Fruit fly (Drosophila melanogaster) whole organism, prepupa: ENCODE data around the gene Mst87F.

Source experiments
- Blimp-1 ChIP-seq: fragments of 200-800 bp; sonication (Bioruptor generic); optimal IDR thresholded peaks from 3 replicates; lab custom pipeline; 2017; ENCODE audit warnings: missing biosample characterization, missing genetic modification characterization, mild to moderate bottlenecking, moderate library complexity, missing genetic modification reagents
- CG10631 ChIP-seq: fragments of 200-800 bp; sonication (Bioruptor generic); optimal IDR thresholded peaks from 2 replicates; lab custom pipeline; 2016; ENCODE audit warnings: missing biosample characterization, missing genetic modification characterization
- CG10669 ChIP-seq: fragments of 200-800 bp; sonication (Bioruptor generic); optimal IDR thresholded peaks from 3 replicates; lab custom pipeline; 2018; ENCODE audit warnings: missing biosample characterization, mild to moderate bottlenecking, missing genetic modification characterization, moderate library complexity
- CG11294 ChIP-seq: fragments of 200-800 bp; sonication (Bioruptor generic); IDR thresholded peaks from 2 replicates; pipeline ENCODE4 v1.3.6; 2022; ENCODE audit warnings: missing biosample characterization, missing genetic modification characterization
- CG11902 ChIP-seq: fragments of 200-800 bp; sonication (Bioruptor generic); optimal IDR thresholded peaks from 3 replicates; lab custom pipeline; 2016; ENCODE audit warnings: missing biosample characterization, missing genetic modification characterization
- CG15336 ChIP-seq: fragments of 200-800 bp; sonication (Bioruptor generic); IDR thresholded peaks from 2 replicates; pipeline ENCODE4 v1.3.6; 2022; ENCODE audit warnings: missing biosample characterization, missing genetic modification characterization
- CG3032 ChIP-seq: fragments of 200-800 bp; optimal IDR thresholded peaks from 2 replicates; lab custom pipeline; 2019; ENCODE audit warnings: missing biosample characterization, mild to moderate bottlenecking, missing genetic modification characterization, moderate library complexity
- CG31627 ChIP-seq: fragments of 200-800 bp; sonication (Bioruptor generic); optimal IDR thresholded peaks from 3 replicates; lab custom pipeline; 2016; ENCODE audit warnings: missing biosample characterization, missing genetic modification characterization
- CG32006 ChIP-seq: fragments of 200-800 bp; sonication (Bioruptor generic); optimal IDR thresholded peaks from 3 replicates; lab custom pipeline; 2017; ENCODE audit warnings: missing biosample characterization, mild to moderate bottlenecking, missing genetic modification characterization
- CG34406 ChIP-seq: fragments of 200-800 bp; sonication (Bioruptor generic); optimal IDR thresholded peaks from 3 replicates; lab custom pipeline; 2016; ENCODE audit warnings: missing biosample characterization, missing genetic modification characterization
- CG3919 ChIP-seq: fragments of 200-800 bp; sonication (Bioruptor generic); optimal IDR thresholded peaks from 3 replicates; lab custom pipeline; 2016; ENCODE audit warnings: missing biosample characterization, missing genetic modification characterization
- CG6163 ChIP-seq: fragments of 200-800 bp; sonication (Bioruptor generic); IDR thresholded peaks from 3 replicates; pipeline ENCODE4 v1.3.6; 2022; ENCODE audit warnings: missing biosample characterization, missing genetic modification characterization
- CG6276 ChIP-seq: fragments of 200-800 bp; sonication (Bioruptor generic); optimal IDR thresholded peaks from 2 replicates; lab custom pipeline; 2017; ENCODE audit warnings: missing biosample characterization, mild to moderate bottlenecking, missing genetic modification characterization
- CG6808 ChIP-seq: fragments of 200-800 bp; sonication (Bioruptor generic); optimal IDR thresholded peaks from 3 replicates; lab custom pipeline; 2017; ENCODE audit warnings: missing biosample characterization, missing genetic modification characterization, mild to moderate bottlenecking, moderate library complexity, missing genetic modification reagents
- CG6854 ChIP-seq: fragments of 200-800 bp; sonication (Bioruptor generic); optimal IDR thresholded peaks from 2 replicates; lab custom pipeline; 2017; ENCODE audit warnings: missing biosample characterization, mild to moderate bottlenecking, missing genetic modification characterization
- CG7368 ChIP-seq: fragments of 200-800 bp; sonication (Bioruptor generic); optimal IDR thresholded peaks from 3 replicates; lab custom pipeline; 2016; ENCODE audit warnings: missing biosample characterization, missing genetic modification characterization
- CG8119 ChIP-seq: fragments of 200-800 bp; sonication (Bioruptor generic); IDR thresholded peaks from 3 replicates; pipeline ENCODE4 v1.3.6; 2022; ENCODE audit warnings: missing biosample characterization, missing genetic modification characterization
- CG8319 ChIP-seq: fragments of 200-800 bp; sonication (Bioruptor generic); optimal IDR thresholded peaks from 3 replicates; lab custom pipeline; 2016; ENCODE audit warnings: missing biosample characterization, missing genetic modification characterization
- CG9139 ChIP-seq: fragments of 200-800 bp; sonication (Bioruptor generic); optimal IDR thresholded peaks from 3 replicates; lab custom pipeline; 2017; ENCODE audit warnings: missing biosample characterization, mild to moderate bottlenecking, missing genetic modification characterization
- Eip75B ChIP-seq: fragments of 200-800 bp; sonication (Bioruptor generic); optimal IDR thresholded peaks from 3 replicates; lab custom pipeline; 2016; ENCODE audit warnings: missing biosample characterization, missing genetic modification characterization
- Eip78C ChIP-seq: fragments of 200-800 bp; sonication (Bioruptor generic); peaks from one replicate; lab custom pipeline; 2016; ENCODE audit warnings: missing biosample characterization, missing genetic modification characterization
- Eip93F ChIP-seq: fragments of 200-800 bp; sonication (Bioruptor generic); optimal IDR thresholded peaks from 2 replicates; lab custom pipeline; 2016; ENCODE audit warnings: missing biosample characterization, mild to moderate bottlenecking, missing genetic modification characterization
- Ets96B ChIP-seq: fragments of 200-800 bp; optimal IDR thresholded peaks from 2 replicates; lab custom pipeline; 2019; ENCODE audit warnings: missing biosample characterization, mild to moderate bottlenecking, missing genetic modification characterization, moderate library complexity
- Gug ChIP-seq: fragments of 200-800 bp; sonication (Bioruptor generic); IDR thresholded peaks from 2 replicates; pipeline ENCODE4 v1.3.6; 2022; ENCODE audit warnings: missing biosample characterization, missing genetic modification characterization
- Hr38 ChIP-seq: sonication (Bioruptor generic); optimal IDR thresholded peaks from 2 replicates; lab custom pipeline; 2016; ENCODE audit warnings: missing biosample characterization, missing genetic modification characterization
- Hr4 ChIP-seq: fragments of 200-800 bp; sonication (Bioruptor generic); optimal IDR thresholded peaks from 3 replicates; lab custom pipeline; 2016; ENCODE audit warnings: missing biosample characterization, missing genetic modification characterization
- Lpt ChIP-seq: fragments of 200-800 bp; sonication (Bioruptor generic); optimal IDR thresholded peaks from 3 replicates; lab custom pipeline; 2016; ENCODE audit warnings: missing biosample characterization, missing genetic modification characterization
- Met ChIP-seq: fragments of 200-800 bp; sonication (Bioruptor generic); optimal IDR thresholded peaks from 3 replicates; lab custom pipeline; 2016; ENCODE audit warnings: missing biosample characterization, missing genetic modification characterization
- OdsH ChIP-seq: fragments of 200-800 bp; sonication (Bioruptor generic); optimal IDR thresholded peaks from 3 replicates; lab custom pipeline; 2016; ENCODE audit warnings: missing biosample characterization, missing genetic modification characterization
- Sox102F ChIP-seq: fragments of 200-800 bp; sonication (Bioruptor generic); optimal IDR thresholded peaks from 2 replicates; lab custom pipeline; 2016; ENCODE audit warnings: missing biosample characterization, mild to moderate bottlenecking, missing genetic modification characterization
- Sox15 ChIP-seq: fragments of 200-800 bp; sonication (Bioruptor generic); optimal IDR thresholded peaks from 3 replicates; lab custom pipeline; 2016; ENCODE audit warnings: missing biosample characterization, missing genetic modification characterization
- achi ChIP-seq: fragments of 200-800 bp; sonication (Bioruptor generic); optimal IDR thresholded peaks from 3 replicates; lab custom pipeline; 2016; ENCODE audit warnings: missing biosample characterization, missing genetic modification characterization
- acj6 ChIP-seq: fragments of 200-800 bp; sonication (Bioruptor generic); optimal IDR thresholded peaks from 3 replicates; lab custom pipeline; 2016; ENCODE audit warnings: missing biosample characterization, missing genetic modification characterization
- cyc ChIP-seq: fragments of 200-800 bp; sonication (Bioruptor generic); optimal IDR thresholded peaks from 3 replicates; lab custom pipeline; 2016; ENCODE audit warnings: missing biosample characterization, missing genetic modification characterization
- dac ChIP-seq: fragments of 200-800 bp; sonication (Bioruptor generic); optimal IDR thresholded peaks from 2 replicates; lab custom pipeline; 2017; ENCODE audit warnings: missing biosample characterization, mild to moderate bottlenecking, missing genetic modification characterization
- dsx ChIP-seq: fragments of 200-800 bp; optimal IDR thresholded peaks from 3 replicates; lab custom pipeline; 2019; ENCODE audit warnings: missing biosample characterization, mild to moderate bottlenecking, missing genetic modification characterization, moderate library complexity; ENCODE audit not compliant: poor library complexity, severe bottlenecking
- eg ChIP-seq: fragments of 200-800 bp; sonication (Bioruptor generic); IDR thresholded peaks from 3 replicates; pipeline ENCODE4 v1.3.6; 2022; ENCODE audit warnings: missing biosample characterization, missing genetic modification characterization
- esn ChIP-seq: fragments of 200-800 bp; sonication (Bioruptor generic); optimal IDR thresholded peaks from 2 replicates; lab custom pipeline; 2016; ENCODE audit warnings: missing biosample characterization, mild to moderate bottlenecking, missing genetic modification characterization, moderate library complexity
- fd59A ChIP-seq: fragments of 200-800 bp; sonication (Bioruptor generic); optimal IDR thresholded peaks from 2 replicates; lab custom pipeline; 2017; ENCODE audit warnings: missing biosample characterization, mild to moderate bottlenecking, missing genetic modification characterization, missing genetic modification reagents
- fd85E ChIP-seq: fragments of 200-800 bp; sonication (Bioruptor generic); optimal IDR thresholded peaks from 3 replicates; lab custom pipeline; 2016; ENCODE audit warnings: missing biosample characterization, missing genetic modification characterization
- fkh ChIP-seq: fragments of 200-800 bp; sonication (Bioruptor generic); optimal IDR thresholded peaks from 3 replicates; lab custom pipeline; 2017; ENCODE audit warnings: missing biosample characterization, mild to moderate bottlenecking, missing genetic modification characterization, moderate library complexity
- net ChIP-seq: fragments of 200-800 bp; sonication (Bioruptor generic); optimal IDR thresholded peaks from 3 replicates; lab custom pipeline; 2016; ENCODE audit warnings: missing biosample characterization, missing genetic modification characterization
- pdm3 ChIP-seq: fragments of 200-800 bp; sonication (Bioruptor generic); optimal IDR thresholded peaks from 3 replicates; lab custom pipeline; 2016; ENCODE audit warnings: missing biosample characterization, missing genetic modification characterization
- salr ChIP-seq, 2 experiments: fragments of 200-800 bp; sonication (Bioruptor generic); optimal IDR thresholded peaks; 3 replicates each; lab custom pipeline; 2016 to 2018; ENCODE audit warnings: missing biosample characterization in 2 of 2, missing genetic modification characterization in 2 of 2, mild to moderate bottlenecking in 1 of 2
- ss ChIP-seq, 2 experiments: fragments of 200-800 bp; sonication (Bioruptor generic); optimal IDR thresholded peaks; 2 replicates in 1 of 2; 3 replicates in 1 of 2; lab custom pipeline; 2017 to 2018; ENCODE audit warnings: mild to moderate bottlenecking in 2 of 2, missing biosample characterization in 2 of 2, missing genetic modification characterization in 2 of 2, moderate library complexity in 1 of 2
- topi ChIP-seq: fragments of 200-800 bp; sonication (Bioruptor generic); optimal IDR thresholded peaks from 3 replicates; lab custom pipeline; 2016; ENCODE audit warnings: missing biosample characterization, missing genetic modification characterization
- vri ChIP-seq: fragments of 200-800 bp; sonication (Bioruptor generic); optimal IDR thresholded peaks from 3 replicates; lab custom pipeline; 2016; ENCODE audit warnings: missing biosample characterization, mild to moderate bottlenecking, missing genetic modification characterization

Gene Mst87F

dm6 chr3R:13845926-13846325 lies 18.1 kb upstream of the Mst87F start (continued):
- peak; percentile 61 for TF ChIP-seq CG15336
- no peak for TF ChIP-seq Hr38
- TF ChIP-seq CG8319 (GFP tag; lab: Kevin White, UChicago), result peak; percentile 4
- TF ChIP-seq Eip78C (GFP tag; lab: Kevin White, UChicago), result peak; percentile 93
- no peak for TF ChIP-seq CG9139 (GFP tag; lab: Kevin White, UChicago)
- TF ChIP-seq dsx, result peak; percentile 31
- TF ChIP-seq Eip75B (GFP tag; lab: Kevin White, UChicago), result peak; percentile 44
- TF ChIP-seq OdsH, result peak; percentile 54
- TF ChIP-seq CG11902 (GFP tag; lab: Kevin White, UChicago), result no peak
- no peak for TF ChIP-seq CG6854 (GFP tag; lab: Kevin White, UChicago)
- no peak for TF ChIP-seq Eip93F (GFP tag; lab: Kevin White, UChicago)
- TF ChIP-seq CG7368 (GFP tag; lab: Kevin White, UChicago), result no peak
- peak; percentile 68 for TF ChIP-seq achi (GFP tag; lab: Kevin White, UChicago)
- peak; percentile 58 for TF ChIP-seq CG3032 (tag; lab: Kevin White, UChicago)
- TF ChIP-seq Gug, result no peak
- peak; percentile 74 for TF ChIP-seq CG32006 (GFP tag; lab: Kevin White, UChicago)
- peak; percentile 38 for TF ChIP-seq CG10669 (GFP tag; lab: Kevin White, UChicago)
- peak; percentile 52 for TF ChIP-seq net (GFP tag; lab: Kevin White, UChicago)
- TF ChIP-seq dac (GFP tag; lab: Kevin White, UChicago), result no peak
- peak; percentile 80 for TF ChIP-seq fd59A
- peak; percentile 72 for TF ChIP-seq Ets96B (tag; lab: Kevin White, UChicago)
- peak; percentile 33; the same call in 1 of the 3 replicates for TF ChIP-seq CG6163
- TF ChIP-seq pdm3 (GFP tag; lab: Kevin White, UChicago), result peak; percentile 68

dm6 chr3R:13845250-13845699 lies 17.5 kb upstream of the Mst87F start:
- TF ChIP-seq CG9139 (GFP tag; lab: Kevin White, UChicago), result peak; percentile 71
- TF ChIP-seq CG8319 (GFP tag; lab: Kevin White, UChicago), result peak; percentile 57
- no peak for TF ChIP-seq CG6854 (GFP tag; lab: Kevin White, UChicago)
- TF ChIP-seq fd59A, result peak; percentile 75
- no peak for TF ChIP-seq fkh
- TF ChIP-seq cyc (GFP tag; lab: Kevin White, UChicago), result peak; percentile 27
- peak; percentile 67 for TF ChIP-seq Sox15
- peak; percentile 70 for TF ChIP-seq Gug
- peak; percentile 95 for TF ChIP-seq CG8119
- TF ChIP-seq CG11294, result 0 out of 2 replicates have a peak, but pooled peaks have one; percentile 24
- TF ChIP-seq salr (GFP tag; optimal IDR thresholded peaks at IDR 0.05; lab: Kevin White, UChicago), result peak; percentile 67 to 86
- TF ChIP-seq Eip93F (GFP tag; lab: Kevin White, UChicago), result peak; percentile 7
- TF ChIP-seq topi, result peak; percentile 54
- peak; percentile 89 for TF ChIP-seq Eip78C (GFP tag; lab: Kevin White, UChicago)
- TF ChIP-seq CG10669 (GFP tag; lab: Kevin White, UChicago), result peak; percentile 81
- peak; percentile 92 to 95 for TF ChIP-seq ss (GFP tag; optimal IDR thresholded peaks at IDR 0.05; lab: Kevin White, UChicago)
- TF ChIP-seq CG32006 (GFP tag; lab: Kevin White, UChicago), result peak; percentile 89
- peak; percentile 88 for TF ChIP-seq CG6808
- peak; percentile 88 for TF ChIP-seq CG3032 (tag; lab: Kevin White, UChicago)
- peak; percentile 86 for TF ChIP-seq dsx
- TF ChIP-seq net (GFP tag; lab: Kevin White, UChicago), result peak; percentile 80
- TF ChIP-seq esn (GFP tag; lab: Kevin White, UChicago), result peak; percentile 72
- TF ChIP-seq acj6 (GFP tag; lab: Kevin White, UChicago), result peak; percentile 81
- no peak for TF ChIP-seq Blimp-1 (GFP tag; lab: Kevin White, UChicago)
- no peak for TF ChIP-seq fd85E
- TF ChIP-seq OdsH, result peak; percentile 86
- TF ChIP-seq CG34406, result peak; percentile 82
- TF ChIP-seq pdm3 (GFP tag; lab: Kevin White, UChicago), result peak; percentile 55
- peak; percentile 25 for TF ChIP-seq CG31627
- TF ChIP-seq eg (GFP tag; lab: Robert Waterston, UW), result peak; percentile 89
- TF ChIP-seq Hr4 (GFP tag; lab: Kevin White, UChicago), result peak; percentile 87
- TF ChIP-seq Hr38, result no peak
- TF ChIP-seq Lpt (GFP tag; lab: Kevin White, UChicago), result peak; percentile 39
- TF ChIP-seq CG10631 (GFP tag; lab: Kevin White, UChicago), result peak; percentile 90
- TF ChIP-seq vri (GFP tag; lab: Kevin White, UChicago), result peak; percentile 48
- TF ChIP-seq CG3919, result peak; percentile 78
- peak; percentile 85 for TF ChIP-seq CG6276 (GFP tag; lab: Kevin White, UChicago)
- TF ChIP-seq Met, result peak; percentile 64
- TF ChIP-seq achi (GFP tag; lab: Kevin White, UChicago), result peak; percentile 90
- peak; percentile 56 for TF ChIP-seq Sox102F (GFP tag; lab: Kevin White, UChicago)
